Fruit fly (Drosophila melanogaster): Measurements from ENCODE around the gene pho.
A peak's percentile ranks its signal among the peaks of the same experiment; 100 is the strongest.

pho gene

dm6 chr4:1146456-1146855 is 35.0 kb downstream of the pho start (continued):
- TF ChIP-seq Myb (GFP tag; optimal IDR thresholded peaks at IDR 0.05) (peak; percentile 10), CG13894 (tag; optimal IDR thresholded peaks at IDR 0.05) (peak; percentile 70), dpn (GFP tag; optimal IDR thresholded peaks at IDR 0.05) (peak in 1 of 2 experiments; percentile 24), CG4820 (GFP tag; optimal IDR thresholded peaks at IDR 0.05) (no peak), eve (GFP tag; optimal IDR thresholded peaks at IDR 0.05) (peak in 1 of 2 experiments; percentile 57), CG7786 (GFP tag; optimal IDR thresholded peaks at IDR 0.05) (no peak), CG11695 (GFP tag; IDR thresholded peaks at IDR 0.05) (0 out of 3 replicates have a peak, but pooled peaks have one; percentile 32), Lhr (GFP tag; optimal IDR thresholded peaks at IDR 0.05) (peak; percentile 85), h (optimal IDR thresholded peaks at IDR 0.05) (no peak), CG34376 (GFP tag; optimal IDR thresholded peaks at IDR 0.05) (peak; percentile 27), Vsx1 (GFP tag; optimal IDR thresholded peaks at IDR 0.05) (peak; percentile 32), phol (tag; optimal IDR thresholded peaks at IDR 0.05) (peak; percentile 7), CG14860 (GFP tag; IDR thresholded peaks at IDR 0.05; ENCODE audit: partially characterized antibody) (no peak), ewg (GFP tag; optimal IDR thresholded peaks at IDR 0.05) (peak; percentile 93), Dll (GFP tag; IDR thresholded peaks at IDR 0.05; ENCODE audit: partially characterized antibody) (peak; percentile 33; the same call in 1 of the 4 replicates), lola (GFP tag; optimal IDR thresholded peaks at IDR 0.05) (peak in 1 of 3 experiments; percentile 69), Sin3A (optimal IDR thresholded peaks at IDR 0.05) (no peak), CG4707 (GFP tag; optimal IDR thresholded peaks at IDR 0.05) (peak; percentile 24), Scr (GFP tag; IDR thresholded peaks at IDR 0.05; ENCODE audit: partially characterized antibody) (no peak), CG17802 (tag; optimal IDR thresholded peaks at IDR 0.05) (peak; percentile 96)

dm6 chr4:1144715-1145114 is 36.7 kb downstream of the pho start:
- TF ChIP-seq CG17802 (tag; optimal IDR thresholded peaks at IDR 0.05) (peak; percentile 37), CG30020 (tag; optimal IDR thresholded peaks at IDR 0.05) (peak; percentile 91), CG8765 (GFP tag; IDR thresholded peaks at IDR 0.05) (no peak), Elba2 (GFP tag; optimal IDR thresholded peaks at IDR 0.05) (peak; percentile 47), eve (GFP tag; optimal IDR thresholded peaks at IDR 0.05) (peak in 1 of 2 experiments; percentile 26), Oaz (GFP tag; IDR thresholded peaks at IDR 0.05) (no peak), gfzf (GFP tag; optimal IDR thresholded peaks at IDR 0.05) (peak; percentile 17), CG11723 (GFP tag; optimal IDR thresholded peaks at IDR 0.05) (peak; percentile 1)

dm6 chr4:1127000-1127399 is 54.4 kb downstream of the pho start:
- TF ChIP-seq Neu2 (GFP tag; optimal IDR thresholded peaks at IDR 0.05; ENCODE audit: borderline replicate concordance) = peak; percentile 51
- peak in 1 of 2 experiments; percentile 43 for TF ChIP-seq eve (GFP tag; optimal IDR thresholded peaks at IDR 0.05)
- TF ChIP-seq onecut (GFP tag; IDR thresholded peaks at IDR 0.05) = no peak
- TF ChIP-seq twi (tag; optimal IDR thresholded peaks at IDR 0.05) = peak; percentile 77

- TF ChIP-seq D19A (tag; optimal IDR thresholded peaks at IDR 0.05) (peak; percentile 65), gem (tag; optimal IDR thresholded peaks at IDR 0.05) (peak; percentile 18), Xrp1 (GFP tag; IDR thresholded peaks at IDR 0.05) (0 out of 2 replicates have a peak, but pooled peaks have one; percentile 34), Ets97D (GFP tag; optimal IDR thresholded peaks at IDR 0.05) (no peak)
These were observed 55.1 kb downstream of the pho start, which contains the start of gene CG11155 for dm6 chr4:1126290-1126689. CG11155 (plus strand) TSS chr4:1126602.

- TF ChIP-seq MESR4 (GFP tag; optimal IDR thresholded peaks at IDR 0.05) (peak; percentile 21), sens (GFP tag) (peak; percentile 54), ranshi (GFP tag; IDR thresholded peaks at IDR 0.05) (no peak), CG2120 (GFP tag; optimal IDR thresholded peaks at IDR 0.05) (no peak)
These were observed 57.0 kb downstream of the pho start for dm6 chr4:1124494-1124780.

Measured in whole organism, embryonic.